Fruit fly (Drosophila melanogaster) Kc167 (cell line): Measurements from ENCODE around the gene vir-1.

Source experiments
- psq ChIP-seq: fragments of >200 bp; optimal IDR thresholded peaks from 2 replicates; lab custom pipeline; 2017; ENCODE audit warnings: missing external identifiers
- ttk ChIP-seq: sonication (Bioruptor generic); optimal IDR thresholded peaks from 2 replicates; lab custom pipeline; 2017; ENCODE audit warnings: missing external identifiers

dm6 chr2L:12460767-12461739 is 37.8 kb upstream of the vir-1 start:
- TF ChIP-seq ttk (lab: Kevin White, UChicago), result no peak
- no peak for TF ChIP-seq psq (lab: Kevin White, UChicago)
